Fruit fly (Drosophila melanogaster): ENCODE measurements around the gene CG14621.
A peak's percentile ranks its signal among the peaks of the same experiment; 100 is the strongest.

CG14621 gene

dm6 chrX:22443518-22443917, 509 bp upstream of the CG14621 start (continued):
- TF ChIP-seq NFAT (GFP tag; IDR thresholded peaks at IDR 0.05): no peak
- TF ChIP-seq jumu (GFP tag; optimal IDR thresholded peaks at IDR 0.05): no peak
- no peak for TF ChIP-seq seq (GFP tag; IDR thresholded peaks at IDR 0.05)
- TF ChIP-seq Dbx (GFP tag; IDR thresholded peaks at IDR 0.05): no peak
- TF ChIP-seq CG6654 (GFP tag; optimal IDR thresholded peaks at IDR 0.05): no peak
- TF ChIP-seq CG11560 (tag; IDR thresholded peaks at IDR 0.05): no peak
- TF ChIP-seq CG12659 (GFP tag; optimal IDR thresholded peaks at IDR 0.05): peak; percentile 25
- TF ChIP-seq CG15479 (GFP tag; optimal IDR thresholded peaks at IDR 0.05): no peak
- TF ChIP-seq CG3281 (GFP tag; optimal IDR thresholded peaks at IDR 0.05): no peak
- TF ChIP-seq Drgx (GFP tag; IDR thresholded peaks at IDR 0.05): no peak
- TF ChIP-seq CG3407 (GFP tag; optimal IDR thresholded peaks at IDR 0.05): no peak
- TF ChIP-seq CG7786 (GFP tag; optimal IDR thresholded peaks at IDR 0.05): no peak
- TF ChIP-seq Dref (GFP tag; IDR thresholded peaks at IDR 0.05): peak; percentile 66
- no peak for TF ChIP-seq sens-2 (GFP tag; IDR thresholded peaks at IDR 0.05)
- TF ChIP-seq CG14441 (GFP tag; IDR thresholded peaks at IDR 0.05): no peak
- TF ChIP-seq CoRest (tag; optimal IDR thresholded peaks at IDR 0.05): no peak
- no peak for TF ChIP-seq cg (GFP tag; optimal IDR thresholded peaks at IDR 0.05)
- TF ChIP-seq otp (GFP tag; IDR thresholded peaks at IDR 0.05): no peak
- TF ChIP-seq CG17385 (GFP tag; optimal IDR thresholded peaks at IDR 0.05): no peak
- no peak for TF ChIP-seq CG11093 (GFP tag; IDR thresholded peaks at IDR 0.05)
- no peak for TF ChIP-seq prd (optimal IDR thresholded peaks at IDR 0.05)
- no peak for TF ChIP-seq prd (GFP tag; IDR thresholded peaks at IDR 0.05)
- TF ChIP-seq Spps (tag; optimal IDR thresholded peaks at IDR 0.05): no peak
- no peak for TF ChIP-seq B-H2 (GFP tag; optimal IDR thresholded peaks at IDR 0.05)
- TF ChIP-seq wek (GFP tag; optimal IDR thresholded peaks at IDR 0.05): no peak
- no peak for TF ChIP-seq sens (GFP tag)
- TF ChIP-seq CG3838 (GFP tag; optimal IDR thresholded peaks at IDR 0.05): no peak
- TF ChIP-seq CG12391 (tag; optimal IDR thresholded peaks at IDR 0.05): peak; percentile 33
- TF ChIP-seq slbo (GFP tag; IDR thresholded peaks at IDR 0.05): peak; percentile 29; the same call in 1 of the 2 replicates
- no peak for TF ChIP-seq Gsc (GFP tag; IDR thresholded peaks at IDR 0.05)
- no peak for TF ChIP-seq CG10321 (GFP tag; IDR thresholded peaks at IDR 0.05)
- no peak for TF ChIP-seq ato (GFP tag; IDR thresholded peaks at IDR 0.05; ENCODE audit: partially characterized antibody)
- no peak for TF ChIP-seq lola (GFP tag; optimal IDR thresholded peaks at IDR 0.05)
- TF ChIP-seq MESR4 (GFP tag; optimal IDR thresholded peaks at IDR 0.05): no peak
- no peak for TF ChIP-seq CG6272 (GFP tag; IDR thresholded peaks at IDR 0.05)
- TF ChIP-seq sima (GFP tag; optimal IDR thresholded peaks at IDR 0.05): no peak
- no peak for TF ChIP-seq CG1832 (GFP tag; optimal IDR thresholded peaks at IDR 0.05)
- peak; percentile 98 for TF ChIP-seq CG17802 (tag; optimal IDR thresholded peaks at IDR 0.05)
- no peak for TF ChIP-seq knrl (GFP tag; IDR thresholded peaks at IDR 0.05; ENCODE audit: partially characterized antibody)
- TF ChIP-seq kah (GFP tag; optimal IDR thresholded peaks at IDR 0.05): no peak
- peak; percentile 17; the same call in 1 of the 2 replicates for TF ChIP-seq CG13287 (GFP tag; IDR thresholded peaks at IDR 0.05; ENCODE audit: partially characterized antibody)
- no peak for TF ChIP-seq Nf-YC (tag; optimal IDR thresholded peaks at IDR 0.05)
- peak; percentile 86 for TF ChIP-seq CG30020 (tag; optimal IDR thresholded peaks at IDR 0.05)
- no peak for TF ChIP-seq MBD-R2 (GFP tag; IDR thresholded peaks at IDR 0.05)
- TF ChIP-seq CG18764 (GFP tag; optimal IDR thresholded peaks at IDR 0.05): no peak
- TF ChIP-seq CG12769 (tag; optimal IDR thresholded peaks at IDR 0.05): no peak
- TF ChIP-seq Deaf1 (tag; optimal IDR thresholded peaks at IDR 0.05): no peak
- TF ChIP-seq CG30403 (GFP tag; optimal IDR thresholded peaks at IDR 0.05): no peak
- no peak for TF ChIP-seq Usf (GFP tag; optimal IDR thresholded peaks at IDR 0.05)
- TF ChIP-seq Ets65A (GFP tag): no peak
- TF ChIP-seq CG7963 (GFP tag; IDR thresholded peaks at IDR 0.05; ENCODE audit: partially characterized antibody): no peak
- no peak for TF ChIP-seq CG2129 (GFP tag; IDR thresholded peaks at IDR 0.05; ENCODE audit: partially characterized antibody)
